Fruit fly (Drosophila melanogaster) whole organism: Measurements from ENCODE around the gene goe.

ENCODE experiments used
- psq ChIP-seq: fragments of >200 bp; optimal IDR thresholded peaks from 2 replicates; lab custom pipeline; 2017
- usp ChIP-seq: fragments of >200 bp; optimal IDR thresholded peaks from 2 replicates; lab custom pipeline; 2017; ENCODE audit warnings: missing biosample characterization, missing genetic modification characterization, mixed read lengths

DNA sequence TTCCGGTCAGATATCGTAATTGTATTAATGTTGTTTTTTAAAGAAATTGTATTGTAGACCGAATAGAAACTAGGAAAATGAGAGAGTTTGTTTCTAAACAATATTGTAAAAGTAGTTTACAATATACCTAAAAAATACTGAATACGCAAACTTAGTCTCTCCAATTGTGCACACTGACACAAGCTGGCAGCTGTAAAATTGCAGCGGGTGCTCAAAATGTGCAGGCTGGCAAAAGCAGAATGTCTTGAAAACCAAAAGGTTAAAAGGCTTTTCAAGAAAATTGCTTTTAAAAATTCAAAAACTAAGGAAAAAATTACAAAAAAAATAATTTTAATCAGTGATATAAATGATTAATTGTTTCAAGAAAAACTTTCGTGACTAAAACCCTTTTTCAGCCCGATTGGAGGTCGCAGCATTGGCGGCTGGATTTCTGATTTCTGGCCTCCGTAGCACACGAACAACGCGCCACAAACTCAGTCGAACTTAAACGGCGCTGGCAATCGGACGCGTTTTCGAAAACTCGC, 56.0 kb downstream of the goe start, which contains the start of gene CG4678:
- TF ChIP-seq psq (no peak), usp (GFP tag; lab: Kevin White, UChicago) (no peak)
